Worm (Caenorhabditis elegans) whole organism, L4/young adult: ENCODE results near the gene end-3.

Experiments
- W03F9.2 ChIP-seq: fragments of 150-350 bp; optimal IDR thresholded peaks from 2 replicates; lab custom pipeline; 2014; ENCODE audit warnings: missing biosample characterization, missing genetic modification characterization
- dao-5 ChIP-seq: sonication (generic microtip); optimal IDR thresholded peaks from 2 replicates; lab custom pipeline; 2016; ENCODE audit warnings: missing genotype, missing genetic modification characterization, moderate library complexity, missing compliant biosample characterization
- him-1 ChIP-seq: sonication (generic microtip); optimal IDR thresholded peaks from 2 replicates; lab custom pipeline; 2016; ENCODE audit warnings: missing genotype, missing genetic modification reagents, missing genetic modification characterization, missing compliant biosample characterization

Gene end-3

ce11 chrV:14057540-14057939 is 43.0 kb downstream of the end-3 start, which contains the start of gene F58D12.3:
Gene F58D12.3 (plus strand): TSS chrV:14057840.
- TF ChIP-seq W03F9.2 (tag; lab: Kevin White, UChicago) (no peak), him-1 (tag; lab: Kevin White, UChicago) (no peak), dao-5 (tag; lab: Kevin White, UChicago) (no peak)

ce11 chrV:14063980-14064379 is 49.5 kb downstream of the end-3 start:
- TF ChIP-seq dao-5 (tag; lab: Kevin White, UChicago) (no peak), W03F9.2 (tag; lab: Kevin White, UChicago) (no peak), him-1 (tag; lab: Kevin White, UChicago) (no peak)

ce11 chrV:14064422-14064821 is 49.9 kb downstream of the end-3 start, which contains the start of gene D1086.21:
Gene D1086.21 (plus strand): TSS chrV:14064722.
- no peak for TF ChIP-seq him-1 (tag; lab: Kevin White, UChicago)
- no peak for TF ChIP-seq dao-5 (tag; lab: Kevin White, UChicago)
- TF ChIP-seq W03F9.2 (tag; lab: Kevin White, UChicago): no peak
